Fruit fly (Drosophila melanogaster) whole organism, prepupa: ENCODE results near the gene CG11349.

Source experiments
- Blimp-1 ChIP-seq: fragments of 200-800 bp; sonication (Bioruptor generic); optimal IDR thresholded peaks from 3 replicates; lab custom pipeline; 2017; ENCODE audit warnings: missing biosample characterization, missing genetic modification characterization, mild to moderate bottlenecking, moderate library complexity, missing genetic modification reagents
- CG10631 ChIP-seq: fragments of 200-800 bp; sonication (Bioruptor generic); optimal IDR thresholded peaks from 2 replicates; lab custom pipeline; 2016; ENCODE audit warnings: missing biosample characterization, missing genetic modification characterization
- CG11902 ChIP-seq: fragments of 200-800 bp; sonication (Bioruptor generic); optimal IDR thresholded peaks from 3 replicates; lab custom pipeline; 2016; ENCODE audit warnings: missing biosample characterization, missing genetic modification characterization
- CG16779 ChIP-seq: fragments of 200-800 bp; sonication (Bioruptor generic); optimal IDR thresholded peaks from 3 replicates; lab custom pipeline; 2017; ENCODE audit warnings: missing biosample characterization, mild to moderate bottlenecking, missing genetic modification characterization
- CG31627 ChIP-seq: fragments of 200-800 bp; sonication (Bioruptor generic); optimal IDR thresholded peaks from 3 replicates; lab custom pipeline; 2016; ENCODE audit warnings: missing biosample characterization, missing genetic modification characterization
- CG34406 ChIP-seq: fragments of 200-800 bp; sonication (Bioruptor generic); optimal IDR thresholded peaks from 3 replicates; lab custom pipeline; 2016; ENCODE audit warnings: missing biosample characterization, missing genetic modification characterization
- CG3919 ChIP-seq: fragments of 200-800 bp; sonication (Bioruptor generic); optimal IDR thresholded peaks from 3 replicates; lab custom pipeline; 2016; ENCODE audit warnings: missing biosample characterization, missing genetic modification characterization
- CG6276 ChIP-seq: fragments of 200-800 bp; sonication (Bioruptor generic); optimal IDR thresholded peaks from 2 replicates; lab custom pipeline; 2017; ENCODE audit warnings: missing biosample characterization, mild to moderate bottlenecking, missing genetic modification characterization
- CG6808 ChIP-seq: fragments of 200-800 bp; sonication (Bioruptor generic); optimal IDR thresholded peaks from 3 replicates; lab custom pipeline; 2017; ENCODE audit warnings: missing biosample characterization, missing genetic modification characterization, mild to moderate bottlenecking, moderate library complexity, missing genetic modification reagents
- CG8119 ChIP-seq: fragments of 200-800 bp; sonication (Bioruptor generic); IDR thresholded peaks from 3 replicates; pipeline ENCODE4 v1.3.6; 2022; ENCODE audit warnings: missing biosample characterization, missing genetic modification characterization
- CG8319 ChIP-seq: fragments of 200-800 bp; sonication (Bioruptor generic); optimal IDR thresholded peaks from 3 replicates; lab custom pipeline; 2016; ENCODE audit warnings: missing biosample characterization, missing genetic modification characterization
- CG9139 ChIP-seq: fragments of 200-800 bp; sonication (Bioruptor generic); optimal IDR thresholded peaks from 3 replicates; lab custom pipeline; 2017; ENCODE audit warnings: missing biosample characterization, mild to moderate bottlenecking, missing genetic modification characterization
- Eip75B ChIP-seq: fragments of 200-800 bp; sonication (Bioruptor generic); optimal IDR thresholded peaks from 3 replicates; lab custom pipeline; 2016; ENCODE audit warnings: missing biosample characterization, missing genetic modification characterization
- Eip78C ChIP-seq: fragments of 200-800 bp; sonication (Bioruptor generic); peaks from one replicate; lab custom pipeline; 2016; ENCODE audit warnings: missing biosample characterization, missing genetic modification characterization
- Hr39 ChIP-seq: fragments of 200-800 bp; sonication (Bioruptor generic); optimal IDR thresholded peaks from 2 replicates; lab custom pipeline; 2016; ENCODE audit warnings: missing biosample characterization, missing genetic modification characterization
- Hr4 ChIP-seq: fragments of 200-800 bp; sonication (Bioruptor generic); optimal IDR thresholded peaks from 3 replicates; lab custom pipeline; 2016; ENCODE audit warnings: missing biosample characterization, missing genetic modification characterization
- Lpt ChIP-seq: fragments of 200-800 bp; sonication (Bioruptor generic); optimal IDR thresholded peaks from 3 replicates; lab custom pipeline; 2016; ENCODE audit warnings: missing biosample characterization, missing genetic modification characterization
- OdsH ChIP-seq: fragments of 200-800 bp; sonication (Bioruptor generic); optimal IDR thresholded peaks from 3 replicates; lab custom pipeline; 2016; ENCODE audit warnings: missing biosample characterization, missing genetic modification characterization
- Smox ChIP-seq: fragments of 200-800 bp; sonication (Bioruptor generic); optimal IDR thresholded peaks from 3 replicates; lab custom pipeline; 2016; ENCODE audit warnings: missing biosample characterization, missing genetic modification characterization
- Sox14 ChIP-seq: fragments of 200-800 bp; sonication (Bioruptor generic); optimal IDR thresholded peaks from 3 replicates; lab custom pipeline; 2016; ENCODE audit warnings: missing biosample characterization, missing genetic modification characterization
- achi ChIP-seq: fragments of 200-800 bp; sonication (Bioruptor generic); optimal IDR thresholded peaks from 3 replicates; lab custom pipeline; 2016; ENCODE audit warnings: missing biosample characterization, missing genetic modification characterization
- cyc ChIP-seq: fragments of 200-800 bp; sonication (Bioruptor generic); optimal IDR thresholded peaks from 3 replicates; lab custom pipeline; 2016; ENCODE audit warnings: missing biosample characterization, missing genetic modification characterization
- fd59A ChIP-seq: fragments of 200-800 bp; sonication (Bioruptor generic); optimal IDR thresholded peaks from 2 replicates; lab custom pipeline; 2017; ENCODE audit warnings: missing biosample characterization, mild to moderate bottlenecking, missing genetic modification characterization, missing genetic modification reagents
- fd85E ChIP-seq: fragments of 200-800 bp; sonication (Bioruptor generic); optimal IDR thresholded peaks from 3 replicates; lab custom pipeline; 2016; ENCODE audit warnings: missing biosample characterization, missing genetic modification characterization
- fkh ChIP-seq: fragments of 200-800 bp; sonication (Bioruptor generic); optimal IDR thresholded peaks from 3 replicates; lab custom pipeline; 2017; ENCODE audit warnings: missing biosample characterization, mild to moderate bottlenecking, missing genetic modification characterization, moderate library complexity
- lz ChIP-seq: fragments of 200-800 bp; sonication (Bioruptor generic); optimal IDR thresholded peaks from 3 replicates; lab custom pipeline; 2016; ENCODE audit warnings: missing biosample characterization, missing genetic modification characterization
- spab ChIP-seq: fragments of 200-800 bp; sonication (Bioruptor generic); optimal IDR thresholded peaks from 2 replicates; lab custom pipeline; 2017; ENCODE audit warnings: missing biosample characterization, mild to moderate bottlenecking, missing genetic modification characterization, missing genetic modification reagents
- ss ChIP-seq, 2 experiments: fragments of 200-800 bp; sonication (Bioruptor generic); optimal IDR thresholded peaks; 2 replicates in 1 of 2; 3 replicates in 1 of 2; lab custom pipeline; 2017 to 2018; ENCODE audit warnings: mild to moderate bottlenecking in 2 of 2, missing biosample characterization in 2 of 2, missing genetic modification characterization in 2 of 2, moderate library complexity in 1 of 2
- topi ChIP-seq: fragments of 200-800 bp; sonication (Bioruptor generic); optimal IDR thresholded peaks from 3 replicates; lab custom pipeline; 2016; ENCODE audit warnings: missing biosample characterization, missing genetic modification characterization

Gene CG11349

dm6 chr3L:4480764-4481163, 7.9 kb downstream of the CG11349 start:
- no peak for TF ChIP-seq CG10631 (GFP tag; lab: Kevin White, UChicago)
- no peak for TF ChIP-seq topi (GFP tag; lab: Kevin White, UChicago)
- TF ChIP-seq CG11902 (GFP tag; lab: Kevin White, UChicago) = no peak
- no peak for TF ChIP-seq fd59A (GFP tag; lab: Kevin White, UChicago)

dm6 chr3L:4482509-4482908, 9.6 kb downstream of the CG11349 start, which contains the start of gene CG11350:
CG11350 (plus strand) TSS chr3L:4482809.
- TF ChIP-seq CG8319 (no peak), CG9139 (GFP tag; lab: Kevin White, UChicago) (no peak), OdsH (GFP tag; lab: Kevin White, UChicago) (no peak), Lpt (GFP tag; lab: Kevin White, UChicago) (no peak), lz (no peak), CG3919 (GFP tag; lab: Kevin White, UChicago) (no peak), Eip75B (GFP tag; lab: Kevin White, UChicago) (no peak), CG11902 (GFP tag; lab: Kevin White, UChicago) (no peak), CG6808 (GFP tag; lab: Kevin White, UChicago) (no peak), CG31627 (GFP tag; lab: Kevin White, UChicago) (no peak), spab (GFP tag; lab: Kevin White, UChicago) (no peak)

DNA sequence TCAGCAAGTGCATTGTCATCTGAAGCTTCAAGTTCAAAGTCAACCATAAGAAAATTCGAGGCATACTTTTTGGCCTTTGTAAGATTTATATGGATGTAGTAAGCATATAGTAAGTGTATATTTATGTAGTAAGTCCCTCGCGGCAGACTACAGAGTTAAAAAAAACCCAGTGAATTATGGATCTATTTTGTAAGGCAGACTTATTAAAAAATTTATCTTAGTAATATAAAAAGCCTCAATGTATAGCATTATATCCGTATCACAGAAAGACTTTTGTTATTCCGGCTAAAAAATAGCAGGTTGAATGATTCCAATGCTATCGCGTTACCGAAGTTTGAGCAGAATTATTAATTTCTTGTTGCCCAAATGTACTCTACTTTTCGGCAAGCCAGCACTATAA, 11.8 kb downstream of the CG11349 start:
- peak; percentile 1 for TF ChIP-seq achi (GFP tag; lab: Kevin White, UChicago)
- TF ChIP-seq Smox (GFP tag; lab: Kevin White, UChicago) = peak; percentile 3
- TF ChIP-seq Eip78C (GFP tag; lab: Kevin White, UChicago) = peak; percentile 65
- peak; percentile 24 for TF ChIP-seq Hr4 (GFP tag; lab: Kevin White, UChicago)
- no peak for TF ChIP-seq fd59A (GFP tag; lab: Kevin White, UChicago)

- no peak for TF ChIP-seq CG8119 (GFP tag; lab: Robert Waterston, UW)
- TF ChIP-seq fd85E (GFP tag; lab: Kevin White, UChicago) = no peak
- TF ChIP-seq lz = no peak
- no peak for TF ChIP-seq achi (GFP tag; lab: Kevin White, UChicago)
- TF ChIP-seq Hr39 (GFP tag; lab: Kevin White, UChicago) = no peak
- no peak for TF ChIP-seq cyc (GFP tag; lab: Kevin White, UChicago)
- TF ChIP-seq Sox14 (GFP tag; lab: Kevin White, UChicago) = no peak
- no peak for TF ChIP-seq topi (GFP tag; lab: Kevin White, UChicago)
- no peak for TF ChIP-seq Eip78C (GFP tag; lab: Kevin White, UChicago)
- TF ChIP-seq Lpt (GFP tag; lab: Kevin White, UChicago) = no peak
- no peak for TF ChIP-seq CG16779 (tag; lab: Kevin White, UChicago)
Measured at dm6 chr3L:4489490-4489889, 16.6 kb downstream of the CG11349 start.

dm6 chr3L:4490702-4491243, 17.9 kb downstream of the CG11349 start, which contains the start of gene CG13722:
CG13722 (minus strand) TSS chr3L:4490963.
- TF ChIP-seq ss (GFP tag; optimal IDR thresholded peaks at IDR 0.05; lab: Kevin White, UChicago) (peak; percentile 28 to 79), Blimp-1 (GFP tag; lab: Kevin White, UChicago) (no peak), fkh (GFP tag; lab: Kevin White, UChicago) (no peak)

DNA sequence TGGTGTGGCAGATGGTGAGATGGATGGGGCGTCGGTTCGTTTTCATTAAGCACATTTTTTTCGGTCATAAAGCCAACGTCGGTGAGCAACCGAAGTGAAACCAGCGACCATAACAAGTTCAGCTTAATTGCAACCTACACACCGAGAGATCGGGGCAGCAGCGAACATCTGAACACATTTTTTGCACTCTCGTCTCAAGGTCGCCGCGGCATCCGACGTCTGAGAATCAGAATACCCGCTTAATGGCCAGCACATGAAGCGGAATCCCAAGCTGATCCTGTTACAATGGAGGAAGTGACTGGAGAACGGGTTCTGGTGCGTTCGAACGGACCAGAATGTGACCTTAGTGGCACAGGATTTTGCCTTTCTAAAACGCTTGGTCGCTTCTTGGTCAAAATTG, 20.7 kb downstream of the CG11349 start:
- TF ChIP-seq ss (GFP tag; optimal IDR thresholded peaks at IDR 0.05; lab: Kevin White, UChicago) (peak in 1 of 2 experiments; percentile 32), CG6276 (GFP tag; lab: Kevin White, UChicago) (no peak), Blimp-1 (GFP tag; lab: Kevin White, UChicago) (peak; percentile 56), CG34406 (GFP tag; lab: Kevin White, UChicago) (no peak)
